Fruit fly (Drosophila melanogaster) whole organism, larva: ENCODE data around the gene CG7530.

Source experiments
- noc ChIP-seq: fragments of 200-800 bp; sonication (Bioruptor generic); optimal IDR thresholded peaks from 3 replicates; lab custom pipeline; 2019; ENCODE audit warnings: missing biosample characterization, mild to moderate bottlenecking, missing genetic modification characterization, moderate library complexity

The CG7530 gene

dm6 chr3R:14719380-14719779 is 11.9 kb downstream of the CG7530 start:
- TF ChIP-seq noc (tag; lab: Kevin White, UChicago), result no peak

dm6 chr3R:14717712-14718097 is 13.6 kb downstream of the CG7530 start:
- no peak for TF ChIP-seq noc (tag; lab: Kevin White, UChicago)

dm6 chr3R:14717076-14717711 is 14.1 kb downstream of the CG7530 start:
- no peak for TF ChIP-seq noc (tag; lab: Kevin White, UChicago)

- no peak for TF ChIP-seq noc (tag; lab: Kevin White, UChicago)
These were observed 14.9 kb downstream of the CG7530 start for dm6 chr3R:14716188-14717075.

dm6 chr3R:14714904-14715588 is 16.3 kb downstream of the CG7530 start:
- TF ChIP-seq noc (tag; lab: Kevin White, UChicago), result no peak

- peak; percentile 38 for TF ChIP-seq noc (tag; lab: Kevin White, UChicago)
These were observed 17.0 kb downstream of the CG7530 start for dm6 chr3R:14714147-14714903.

- no peak for TF ChIP-seq noc (tag; lab: Kevin White, UChicago)
These were observed 17.5 kb downstream of the CG7530 start for dm6 chr3R:14713776-14714146.

- TF ChIP-seq noc (tag; lab: Kevin White, UChicago), result no peak
These were observed 18.1 kb downstream of the CG7530 start for dm6 chr3R:14713110-14713713.

- no peak for TF ChIP-seq noc (tag; lab: Kevin White, UChicago)
These were observed 19.7 kb downstream of the CG7530 start for dm6 chr3R:14711447-14712163.

- TF ChIP-seq noc (tag; lab: Kevin White, UChicago), result no peak
These were observed 20.6 kb downstream of the CG7530 start for dm6 chr3R:14710673-14711072.

dm6 chr3R:14709480-14709984 is 21.8 kb downstream of the CG7530 start:
- no peak for TF ChIP-seq noc (tag; lab: Kevin White, UChicago)

- TF ChIP-seq noc (tag; lab: Kevin White, UChicago), result peak; percentile 37
These were observed 22.3 kb downstream of the CG7530 start for dm6 chr3R:14708948-14709385.

- TF ChIP-seq noc (tag; lab: Kevin White, UChicago), result no peak
These were observed 23.3 kb downstream of the CG7530 start for dm6 chr3R:14707703-14708643.
